Fruit fly (Drosophila melanogaster) whole organism: ENCODE results near the gene CG16710.

Experiments used
- CG8478 ChIP-seq: fragments of >200 bp; optimal IDR thresholded peaks from 2 replicates; lab custom pipeline; 2018; ENCODE audit warnings: inconsistent platforms
- Dll ChIP-seq: fragments of >200 bp; optimal IDR thresholded peaks from 2 replicates; lab custom pipeline; 2017
- EcR ChIP-seq, 2 experiments: fragments of >200 bp; optimal IDR thresholded peaks; 2 replicates each; lab custom pipeline; 2017; ENCODE audit warnings: missing biosample characterization in 2 of 2, missing genetic modification characterization in 2 of 2, missing genetic modification reagents in 2 of 2
- psq ChIP-seq: fragments of >200 bp; optimal IDR thresholded peaks from 2 replicates; lab custom pipeline; 2017
- usp ChIP-seq: fragments of >200 bp; optimal IDR thresholded peaks from 2 replicates; lab custom pipeline; 2017; ENCODE audit warnings: missing biosample characterization, missing genetic modification characterization, mixed read lengths

DNA sequence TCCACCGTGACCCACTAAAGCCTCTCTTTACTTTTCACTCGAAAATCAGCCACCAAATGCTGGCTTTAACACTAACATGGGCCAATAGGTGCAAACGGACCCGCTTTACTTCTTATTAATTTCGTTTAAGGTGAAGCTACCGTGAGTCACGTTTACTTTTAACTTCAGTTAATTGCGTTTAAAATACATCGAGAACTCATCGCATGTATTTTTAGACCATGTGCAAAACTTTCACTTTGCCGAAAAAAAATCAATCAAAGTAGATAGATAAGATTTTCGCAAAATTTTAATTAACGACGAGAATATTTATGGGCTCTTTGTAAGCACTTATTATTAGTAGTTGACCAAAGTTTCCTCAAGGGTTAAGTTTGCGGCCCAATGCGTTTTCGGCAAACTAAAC is 7.9 kb upstream of the CG16710 start:
- TF ChIP-seq psq (lab: Kevin White, UChicago): no peak
- TF ChIP-seq Dll (lab: Kevin White, UChicago): no peak
- TF ChIP-seq CG8478 (lab: Kevin White, UChicago): no peak
- no peak for TF ChIP-seq usp (GFP tag; lab: Kevin White, UChicago)
- no peak for TF ChIP-seq EcR (GFP tag; optimal IDR thresholded peaks at IDR 0.05; lab: Kevin White, UChicago)
